Worm (Caenorhabditis elegans): ENCODE data around the gene F36A4.3.

Gene F36A4.3

ce11 chrIV:4272167-4272566, 2.8 kb downstream of the F36A4.3 start, which contains the start of gene F36A4.1:
F36A4.1 (plus strand) TSS chrIV:4272467.
- TF ChIP-seq lin-32 (GFP tag; optimal IDR thresholded peaks at IDR 0.05), result no peak
- TF ChIP-seq snpc-4 (tag; optimal IDR thresholded peaks at IDR 0.05), result no peak
- TF ChIP-seq zip-8 (tag; optimal IDR thresholded peaks at IDR 0.05), result no peak
- no peak for TF ChIP-seq unc-62 (GFP tag; optimal IDR thresholded peaks at IDR 0.05)
- TF ChIP-seq nhr-76 (tag; optimal IDR thresholded peaks at IDR 0.05), result no peak
- no peak for TF ChIP-seq ham-2 (GFP tag; optimal IDR thresholded peaks at IDR 0.05)
- TF ChIP-seq M03D4.4 (tag; optimal IDR thresholded peaks at IDR 0.05), result no peak
- no peak for TF ChIP-seq mls-2 (tag; optimal IDR thresholded peaks at IDR 0.05)
- TF ChIP-seq lin-13 (tag; optimal IDR thresholded peaks at IDR 0.05), result no peak
- no peak for TF ChIP-seq elt-3 (tag; optimal IDR thresholded peaks at IDR 0.05)

ce11 chrIV:4277694-4278093, 8.3 kb downstream of the F36A4.3 start, which contains the start of gene nhr-78:
nhr-78 (minus strand) TSS chrIV:4277875.
- TF ChIP-seq nhr-2 (tag; optimal IDR thresholded peaks at IDR 0.05) (no peak), ceh-39 (tag; optimal IDR thresholded peaks at IDR 0.05) (no peak), lin-13 (tag; optimal IDR thresholded peaks at IDR 0.05) (no peak), pha-4 (tag; optimal IDR thresholded peaks at IDR 0.05) (no peak), ceh-83 (GFP tag; optimal IDR thresholded peaks at IDR 0.05) (no peak), bed-3 (GFP tag; optimal IDR thresholded peaks at IDR 0.05) (no peak), elt-3 (tag; optimal IDR thresholded peaks at IDR 0.05) (no peak), cnd-1 (tag; optimal IDR thresholded peaks at IDR 0.05) (no peak), mab-5 (tag; optimal IDR thresholded peaks at IDR 0.05) (no peak)

- TF ChIP-seq ham-2 (GFP tag; optimal IDR thresholded peaks at IDR 0.05) (no peak), nhr-76 (tag; optimal IDR thresholded peaks at IDR 0.05) (no peak), lin-32 (GFP tag; optimal IDR thresholded peaks at IDR 0.05) (no peak), nhr-237 (tag; optimal IDR thresholded peaks at IDR 0.05) (no peak), elt-1 (tag; optimal IDR thresholded peaks at IDR 0.05; ENCODE audit: borderline replicate concordance, insufficient read depth) (no peak), lsy-2 (tag; optimal IDR thresholded peaks at IDR 0.05) (no peak), unc-39 (tag; optimal IDR thresholded peaks at IDR 0.05) (no peak), ztf-11 (tag; optimal IDR thresholded peaks at IDR 0.05) (no peak), mls-2 (tag; optimal IDR thresholded peaks at IDR 0.05) (no peak), drap-1 (GFP tag; optimal IDR thresholded peaks at IDR 0.05) (no peak), ceh-83 (GFP tag; optimal IDR thresholded peaks at IDR 0.05) (no peak), zip-8 (tag; optimal IDR thresholded peaks at IDR 0.05) (no peak), sptf-1 (tag; optimal IDR thresholded peaks at IDR 0.05) (no peak), pha-4 (tag; optimal IDR thresholded peaks at IDR 0.05) (no peak)
These were observed 14.6 kb downstream of the F36A4.3 start, which contains the start of gene F15E6.6 for ce11 chrIV:4284020-4284419. F15E6.6 (minus strand) TSS chrIV:4284120.

ce11 chrIV:4284989-4285388, 15.6 kb downstream of the F36A4.3 start:
- TF ChIP-seq ces-1 (GFP tag; optimal IDR thresholded peaks at IDR 0.05) (no peak), pha-4 (tag; optimal IDR thresholded peaks at IDR 0.05) (no peak), nhr-2 (tag; optimal IDR thresholded peaks at IDR 0.05) (no peak), ceh-39 (tag; optimal IDR thresholded peaks at IDR 0.05) (no peak), unc-62 (GFP tag; optimal IDR thresholded peaks at IDR 0.05) (no peak), lsy-2 (tag; optimal IDR thresholded peaks at IDR 0.05) (no peak), nhr-237 (tag; optimal IDR thresholded peaks at IDR 0.05) (no peak), unc-120 (tag; optimal IDR thresholded peaks at IDR 0.05; ENCODE audit: poor library complexity, severe bottlenecking) (no peak), mls-2 (tag; optimal IDR thresholded peaks at IDR 0.05) (no peak), snpc-4 (tag; optimal IDR thresholded peaks at IDR 0.05) (no peak), unc-39 (tag; optimal IDR thresholded peaks at IDR 0.05) (no peak), mab-5 (tag; optimal IDR thresholded peaks at IDR 0.05) (no peak), lin-32 (GFP tag; optimal IDR thresholded peaks at IDR 0.05) (no peak)

ce11 chrIV:4288332-4288731, 18.9 kb downstream of the F36A4.3 start, which contains the start of gene srv-4:
srv-4 (minus strand) TSS chrIV:4288432.
- TF ChIP-seq zip-8 (tag; optimal IDR thresholded peaks at IDR 0.05) (no peak), flh-1 (GFP tag; optimal IDR thresholded peaks at IDR 0.05) (no peak), unc-120 (tag; optimal IDR thresholded peaks at IDR 0.05; ENCODE audit: poor library complexity, severe bottlenecking) (no peak), lin-32 (GFP tag; optimal IDR thresholded peaks at IDR 0.05) (no peak), hlh-1 (tag; optimal IDR thresholded peaks at IDR 0.05) (no peak), snpc-4 (tag; optimal IDR thresholded peaks at IDR 0.05) (no peak), unc-62 (GFP tag; optimal IDR thresholded peaks at IDR 0.05) (no peak)

- TF ChIP-seq snpc-4 (tag; optimal IDR thresholded peaks at IDR 0.05) (no peak), zip-8 (tag; optimal IDR thresholded peaks at IDR 0.05) (no peak), ztf-11 (tag; optimal IDR thresholded peaks at IDR 0.05) (no peak)
These were observed 19.9 kb downstream of the F36A4.3 start, which contains the start of gene F15E6.5 for ce11 chrIV:4289267-4289666. F15E6.5 (plus strand) TSS chrIV:4289567.

Measured in whole organism, mixed stage, embryonic.